Fruit fly (Drosophila melanogaster) whole organism: ENCODE data around the gene VGlut.

Source experiments
- CG8478 ChIP-seq: fragments of >200 bp; optimal IDR thresholded peaks from 2 replicates; lab custom pipeline; 2018; ENCODE audit warnings: inconsistent platforms
- Dll ChIP-seq: fragments of >200 bp; optimal IDR thresholded peaks from 2 replicates; lab custom pipeline; 2017
- EcR ChIP-seq, 2 experiments: fragments of >200 bp; optimal IDR thresholded peaks; 2 replicates each; lab custom pipeline; 2017; ENCODE audit warnings: missing biosample characterization in 2 of 2, missing genetic modification characterization in 2 of 2, missing genetic modification reagents in 2 of 2
- pan ChIP-seq: fragments of >200 bp; optimal IDR thresholded peaks from 2 replicates; lab custom pipeline; 2017
- psq ChIP-seq: fragments of >200 bp; optimal IDR thresholded peaks from 2 replicates; lab custom pipeline; 2017
- usp ChIP-seq: fragments of >200 bp; optimal IDR thresholded peaks from 2 replicates; lab custom pipeline; 2017; ENCODE audit warnings: missing biosample characterization, missing genetic modification characterization, mixed read lengths

The VGlut gene

DNA sequence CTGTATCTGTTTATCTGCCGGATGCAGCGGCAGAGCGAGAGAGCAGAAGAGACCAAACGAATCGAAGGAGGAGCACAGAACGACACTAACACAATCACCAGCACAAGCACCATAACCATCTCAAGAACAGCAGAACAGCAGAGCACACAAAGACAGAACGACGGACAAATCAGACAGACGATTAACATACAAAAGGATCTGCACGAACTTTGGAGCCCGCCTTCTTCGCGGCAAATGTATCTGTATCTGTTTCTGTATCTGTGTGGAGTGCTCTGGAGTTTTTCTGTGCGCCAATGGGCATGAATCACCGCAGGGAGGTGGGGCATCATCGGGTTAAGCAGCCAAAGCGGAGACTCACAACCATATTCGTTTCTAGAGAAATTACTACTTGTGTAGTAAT, 48.4 kb downstream of the VGlut start:
- TF ChIP-seq Dll (lab: Kevin White, UChicago) (no peak), CG8478 (lab: Kevin White, UChicago) (no peak), EcR (GFP tag; optimal IDR thresholded peaks at IDR 0.05; lab: Kevin White, UChicago) (no peak), psq (lab: Kevin White, UChicago) (no peak), usp (no peak), pan (lab: Kevin White, UChicago) (no peak)

dm6 chr2L:2449665-2450064, 49.6 kb downstream of the VGlut start:
- no peak for TF ChIP-seq CG8478 (lab: Kevin White, UChicago)
- TF ChIP-seq Dll (lab: Kevin White, UChicago) = no peak
- TF ChIP-seq usp = no peak
- TF ChIP-seq pan (lab: Kevin White, UChicago) = no peak
- no peak for TF ChIP-seq psq (lab: Kevin White, UChicago)
- TF ChIP-seq EcR (GFP tag; optimal IDR thresholded peaks at IDR 0.05; lab: Kevin White, UChicago) = no peak

dm6 chr2L:2450723-2451379, 50.8 kb downstream of the VGlut start:
- TF ChIP-seq EcR (GFP tag; optimal IDR thresholded peaks at IDR 0.05; lab: Kevin White, UChicago) = no peak
- peak; percentile 68 for TF ChIP-seq Dll (lab: Kevin White, UChicago)
- no peak for TF ChIP-seq psq (lab: Kevin White, UChicago)
- no peak for TF ChIP-seq CG8478 (lab: Kevin White, UChicago)
- TF ChIP-seq pan (lab: Kevin White, UChicago) = no peak
- no peak for TF ChIP-seq usp

dm6 chr2L:2453818-2454217, 53.7 kb downstream of the VGlut start:
- TF ChIP-seq psq (lab: Kevin White, UChicago) (no peak), usp (no peak), Dll (lab: Kevin White, UChicago) (no peak), CG8478 (lab: Kevin White, UChicago) (no peak), pan (lab: Kevin White, UChicago) (no peak), EcR (GFP tag; optimal IDR thresholded peaks at IDR 0.05; lab: Kevin White, UChicago) (no peak)

dm6 chr2L:2454644-2455043, 54.5 kb downstream of the VGlut start:
- TF ChIP-seq CG8478 (lab: Kevin White, UChicago) (peak; percentile 47), pan (lab: Kevin White, UChicago) (no peak)

dm6 chr2L:2456516-2457392, 56.7 kb downstream of the VGlut start:
- TF ChIP-seq CG8478 (lab: Kevin White, UChicago) (no peak), Dll (lab: Kevin White, UChicago) (no peak), psq (lab: Kevin White, UChicago) (no peak), EcR (GFP tag; optimal IDR thresholded peaks at IDR 0.05; lab: Kevin White, UChicago) (no peak), pan (lab: Kevin White, UChicago) (no peak), usp (no peak)

DNA sequence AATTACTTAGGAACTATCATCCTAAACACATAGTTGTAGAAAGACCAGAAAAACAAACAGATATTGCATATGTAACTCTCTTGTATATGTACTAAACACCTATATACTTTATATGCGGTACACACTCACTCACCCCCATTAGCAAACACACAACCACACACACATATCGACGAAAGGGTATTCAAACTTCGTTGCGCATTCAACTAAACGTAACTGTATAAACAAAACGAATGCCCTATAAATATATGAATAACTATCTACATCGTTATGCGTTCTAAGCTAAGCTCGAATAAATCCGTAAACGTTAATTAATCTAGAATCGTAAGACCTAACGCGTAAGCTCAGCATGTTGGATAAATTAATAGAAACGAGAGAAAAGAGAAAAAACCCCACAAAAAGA, 59.1 kb downstream of the VGlut start:
- TF ChIP-seq Dll (lab: Kevin White, UChicago) (no peak), pan (lab: Kevin White, UChicago) (no peak), usp (no peak), CG8478 (lab: Kevin White, UChicago) (no peak), EcR (GFP tag; optimal IDR thresholded peaks at IDR 0.05; lab: Kevin White, UChicago) (no peak), psq (lab: Kevin White, UChicago) (no peak)
